Worm (Caenorhabditis elegans): ENCODE data around the gene rsks-1.

DNA sequence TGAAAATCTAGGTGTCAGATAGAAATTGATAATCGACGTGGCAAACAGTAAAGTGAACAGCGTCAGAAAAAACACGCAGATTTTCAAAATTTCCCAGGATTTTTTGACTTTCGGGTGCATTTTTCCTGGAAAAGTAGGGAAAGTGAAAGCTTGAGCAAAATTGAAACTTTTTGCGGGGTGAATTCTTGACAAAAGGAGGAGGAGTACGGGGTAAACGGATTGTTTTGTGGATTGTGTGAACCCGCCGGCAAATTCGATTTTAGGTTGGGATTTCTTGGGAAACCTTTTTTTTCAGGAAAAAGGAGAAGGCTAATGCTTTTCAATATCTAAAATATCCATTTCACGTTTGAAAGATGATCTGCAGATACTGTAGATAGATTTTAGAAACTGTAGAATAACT, 10.2 kb upstream of the rsks-1 start, which contains the start of gene Y47D3A.34:
- TF ChIP-seq snpc-4 (GFP tag; optimal IDR thresholded peaks at IDR 0.05) = no peak
- no peak for TF ChIP-seq snpc-4 (tag; optimal IDR thresholded peaks at IDR 0.05)
- no peak for TF ChIP-seq rpc-1 (optimal IDR thresholded peaks at IDR 0.05)
- TF ChIP-seq rpc-1 (tag; optimal IDR thresholded peaks at IDR 0.05) = no peak
